Fruit fly (Drosophila melanogaster) whole organism, adult: Measurements from ENCODE around the gene CG17598.

Experiments used
- CG11617 ChIP-seq: fragments of 200-800 bp; sonication (Bioruptor generic); optimal IDR thresholded peaks from 2 replicates; lab custom pipeline; 2017; ENCODE audit warnings: mild to moderate bottlenecking, missing biosample characterization, missing genetic modification reagents, missing genetic modification characterization
- CG12768 ChIP-seq: fragments of 200-800 bp; sonication (Bioruptor generic); optimal IDR thresholded peaks from 2 replicates; lab custom pipeline; 2017; ENCODE audit warnings: missing biosample characterization, missing genetic modification characterization, mild to moderate bottlenecking, moderate library complexity, missing genetic modification reagents
- CG14711 ChIP-seq: fragments of 200-800 bp; sonication (Bioruptor generic); optimal IDR thresholded peaks from 2 replicates; lab custom pipeline; 2018; ENCODE audit warnings: missing biosample characterization, mild to moderate bottlenecking, missing genetic modification characterization, moderate library complexity
- CG1620 ChIP-seq: fragments of 200-800 bp; sonication (Bioruptor generic); optimal IDR thresholded peaks from 2 replicates; lab custom pipeline; 2016; ENCODE audit warnings: missing biosample characterization, missing genetic modification characterization
- CG33017 ChIP-seq: fragments of 200-800 bp; sonication (Bioruptor generic); optimal IDR thresholded peaks from 2 replicates; lab custom pipeline; 2018; ENCODE audit warnings: missing biosample characterization, mild to moderate bottlenecking, missing genetic modification characterization, moderate library complexity
- CG5204 ChIP-seq: fragments of 200-800 bp; sonication (Bioruptor generic); optimal IDR thresholded peaks from 2 replicates; lab custom pipeline; 2016; ENCODE audit warnings: missing biosample characterization, missing genetic modification characterization
- CG7045 ChIP-seq: fragments of 200-800 bp; sonication (Bioruptor generic); optimal IDR thresholded peaks from 2 replicates; lab custom pipeline; 2017; ENCODE audit warnings: missing biosample characterization, mild to moderate bottlenecking, missing genetic modification characterization
- CG7101 ChIP-seq: fragments of 200-800 bp; sonication (Bioruptor generic); optimal IDR thresholded peaks from 2 replicates; lab custom pipeline; 2018; ENCODE audit warnings: missing biosample characterization, mild to moderate bottlenecking, missing genetic modification characterization, moderate library complexity
- Clk ChIP-seq: fragments of 200-800 bp; sonication (Bioruptor generic); optimal IDR thresholded peaks from 2 replicates; lab custom pipeline; 2017; ENCODE audit warnings: missing biosample characterization, missing genetic modification characterization
- Crg-1 ChIP-seq: fragments of 200-800 bp; sonication (Bioruptor generic); optimal IDR thresholded peaks from 2 replicates; lab custom pipeline; 2016; ENCODE audit warnings: missing biosample characterization, missing genetic modification characterization
- Hr96 ChIP-seq: fragments of 200-800 bp; sonication (Bioruptor generic); optimal IDR thresholded peaks from 2 replicates; lab custom pipeline; 2016; ENCODE audit warnings: missing biosample characterization, missing genetic modification characterization
- Mnt ChIP-seq: fragments of 200-800 bp; sonication (Bioruptor generic); optimal IDR thresholded peaks from 2 replicates; lab custom pipeline; 2016; ENCODE audit warnings: missing biosample characterization, mild to moderate bottlenecking, missing genetic modification characterization
- bab1 ChIP-seq: fragments of 200-800 bp; sonication (Bioruptor generic); optimal IDR thresholded peaks from 3 replicates; lab custom pipeline; 2019; ENCODE audit warnings: missing biosample characterization, mild to moderate bottlenecking, missing genetic modification characterization, moderate library complexity
- cic ChIP-seq: fragments of 200-800 bp; sonication (Bioruptor generic); optimal IDR thresholded peaks from 2 replicates; lab custom pipeline; 2017; ENCODE audit warnings: missing biosample characterization, mild to moderate bottlenecking, missing genetic modification characterization, moderate library complexity
- cnc ChIP-seq, 2 experiments: fragments of >200 bp; optimal IDR thresholded peaks; 2 replicates each; lab custom pipeline; 2017
- kay ChIP-seq: fragments of 200-800 bp; sonication (Bioruptor generic); peaks from one replicate; lab custom pipeline; 2016; ENCODE audit warnings: missing biosample characterization, missing genetic modification characterization, borderline replicate concordance
- ovo ChIP-seq: fragments of 200-800 bp; sonication (Bioruptor generic); optimal IDR thresholded peaks from 2 replicates; lab custom pipeline; 2016; ENCODE audit warnings: missing biosample characterization, missing genetic modification characterization
- pad ChIP-seq: fragments of 200-800 bp; sonication (Bioruptor generic); optimal IDR thresholded peaks from 3 replicates; lab custom pipeline; 2017; ENCODE audit warnings: missing biosample characterization, missing genetic modification characterization, mild to moderate bottlenecking, moderate library complexity, missing genetic modification reagents
- tj ChIP-seq: fragments of 200-800 bp; sonication (Bioruptor generic); optimal IDR thresholded peaks from 3 replicates; lab custom pipeline; 2017; ENCODE audit warnings: missing biosample characterization, mild to moderate bottlenecking, missing genetic modification characterization, moderate library complexity
- toe ChIP-seq: fragments of 200-800 bp; sonication (Bioruptor generic); optimal IDR thresholded peaks from 2 replicates; lab custom pipeline; 2016; ENCODE audit warnings: missing biosample characterization, missing genetic modification characterization

CG17598 gene

dm6 chrX:22529664-22530321, 10.4 kb downstream of the CG17598 start, which contains the start of gene S6kII:
Gene S6kII (plus strand): TSS chrX:22529964.
- TF ChIP-seq CG7101 (tag; lab: Kevin White, UChicago) (no peak), ovo (GFP tag; lab: Kevin White, UChicago) (no peak), CG14711 (tag; lab: Kevin White, UChicago) (peak; percentile 14), CG1620 (GFP tag; lab: Kevin White, UChicago) (no peak), pad (no peak), CG7045 (no peak), tj (peak; percentile 85), CG5204 (GFP tag; lab: Kevin White, UChicago) (no peak), CG11617 (GFP tag; lab: Kevin White, UChicago) (no peak), bab1 (GFP tag; lab: Kevin White, UChicago) (peak; percentile 59), Mnt (GFP tag; lab: Kevin White, UChicago) (no peak), kay (GFP tag; lab: Kevin White, UChicago) (no peak), Crg-1 (GFP tag; lab: Kevin White, UChicago) (no peak), cnc (optimal IDR thresholded peaks at IDR 0.05; lab: Kevin White, UChicago) (no peak), CG12768 (no peak), toe (no peak), cic (GFP tag; lab: Kevin White, UChicago) (no peak), CG33017 (tag; lab: Kevin White, UChicago) (no peak), Hr96 (no peak)

dm6 chrX:22527210-22527609, 13.0 kb downstream of the CG17598 start:
- no peak for TF ChIP-seq Mnt (GFP tag; lab: Kevin White, UChicago)
- no peak for TF ChIP-seq CG1620 (GFP tag; lab: Kevin White, UChicago)
- TF ChIP-seq pad: no peak

dm6 chrX:22514948-22515347, 25.2 kb downstream of the CG17598 start, which contains the start of gene CG17600:
Gene CG17600 (plus strand): TSS chrX:22515197.
- TF ChIP-seq ovo (GFP tag; lab: Kevin White, UChicago): peak; percentile 75
- TF ChIP-seq Clk (GFP tag; lab: Kevin White, UChicago): no peak
- TF ChIP-seq pad: peak; percentile 38

- TF ChIP-seq bab1 (GFP tag; lab: Kevin White, UChicago) (no peak), cnc (optimal IDR thresholded peaks at IDR 0.05; lab: Kevin White, UChicago) (no peak), CG5204 (GFP tag; lab: Kevin White, UChicago) (no peak), ovo (GFP tag; lab: Kevin White, UChicago) (no peak), CG14711 (tag; lab: Kevin White, UChicago) (no peak)
Observed at dm6 chrX:22512071-22512470, 28.1 kb downstream of the CG17598 start.

dm6 chrX:22510776-22511175, 29.4 kb downstream of the CG17598 start:
- no peak for TF ChIP-seq CG5204 (GFP tag; lab: Kevin White, UChicago)
- TF ChIP-seq CG7045: no peak
- no peak for TF ChIP-seq CG14711 (tag; lab: Kevin White, UChicago)
- TF ChIP-seq cic (GFP tag; lab: Kevin White, UChicago): no peak
- no peak for TF ChIP-seq ovo (GFP tag; lab: Kevin White, UChicago)
- no peak for TF ChIP-seq CG12768
- no peak for TF ChIP-seq CG7101 (tag; lab: Kevin White, UChicago)
- TF ChIP-seq Clk (GFP tag; lab: Kevin White, UChicago): no peak
- no peak for TF ChIP-seq Crg-1 (GFP tag; lab: Kevin White, UChicago)
- TF ChIP-seq Mnt (GFP tag; lab: Kevin White, UChicago): no peak
- TF ChIP-seq CG11617 (GFP tag; lab: Kevin White, UChicago): no peak
- TF ChIP-seq bab1 (GFP tag; lab: Kevin White, UChicago): no peak
- TF ChIP-seq CG1620 (GFP tag; lab: Kevin White, UChicago): no peak
- no peak for TF ChIP-seq tj
- no peak for TF ChIP-seq toe
- no peak for TF ChIP-seq pad

dm6 chrX:22509085-22509484, 31.1 kb downstream of the CG17598 start:
- TF ChIP-seq ovo (GFP tag; lab: Kevin White, UChicago) (no peak), CG7045 (no peak), bab1 (GFP tag; lab: Kevin White, UChicago) (no peak), Clk (GFP tag; lab: Kevin White, UChicago) (no peak), CG33017 (tag; lab: Kevin White, UChicago) (no peak), CG5204 (GFP tag; lab: Kevin White, UChicago) (no peak), Mnt (GFP tag; lab: Kevin White, UChicago) (no peak), pad (no peak), Crg-1 (GFP tag; lab: Kevin White, UChicago) (no peak), tj (no peak), CG11617 (GFP tag; lab: Kevin White, UChicago) (no peak), cic (GFP tag; lab: Kevin White, UChicago) (no peak), CG12768 (no peak), Hr96 (no peak), toe (no peak), cnc (optimal IDR thresholded peaks at IDR 0.05; lab: Kevin White, UChicago) (no peak), CG7101 (tag; lab: Kevin White, UChicago) (no peak), CG1620 (GFP tag; lab: Kevin White, UChicago) (no peak), kay (GFP tag; lab: Kevin White, UChicago) (no peak), CG14711 (tag; lab: Kevin White, UChicago) (no peak)
